Fruit fly (Drosophila melanogaster) whole organism, adult: ENCODE results near the gene CG46520.
"Not testable (repeated sequence)": the region's sequence is repeated elsewhere in the genome, so short reads cannot be mapped to it uniquely, and the experiment has no call there.

Source experiments
- CG11617 ChIP-seq: fragments of 200-800 bp; sonication (Bioruptor generic); optimal IDR thresholded peaks from 2 replicates; lab custom pipeline; 2017; ENCODE audit warnings: mild to moderate bottlenecking, missing biosample characterization, missing genetic modification reagents, missing genetic modification characterization
- CG12768 ChIP-seq: fragments of 200-800 bp; sonication (Bioruptor generic); optimal IDR thresholded peaks from 2 replicates; lab custom pipeline; 2017; ENCODE audit warnings: missing biosample characterization, missing genetic modification characterization, mild to moderate bottlenecking, moderate library complexity, missing genetic modification reagents
- CG33017 ChIP-seq: fragments of 200-800 bp; sonication (Bioruptor generic); optimal IDR thresholded peaks from 2 replicates; lab custom pipeline; 2018; ENCODE audit warnings: missing biosample characterization, mild to moderate bottlenecking, missing genetic modification characterization, moderate library complexity
- CG5204 ChIP-seq: fragments of 200-800 bp; sonication (Bioruptor generic); optimal IDR thresholded peaks from 2 replicates; lab custom pipeline; 2016; ENCODE audit warnings: missing biosample characterization, missing genetic modification characterization
- CG7045 ChIP-seq: fragments of 200-800 bp; sonication (Bioruptor generic); optimal IDR thresholded peaks from 2 replicates; lab custom pipeline; 2017; ENCODE audit warnings: missing biosample characterization, mild to moderate bottlenecking, missing genetic modification characterization
- CG7101 ChIP-seq: fragments of 200-800 bp; sonication (Bioruptor generic); optimal IDR thresholded peaks from 2 replicates; lab custom pipeline; 2018; ENCODE audit warnings: missing biosample characterization, mild to moderate bottlenecking, missing genetic modification characterization, moderate library complexity
- Clk ChIP-seq: fragments of 200-800 bp; sonication (Bioruptor generic); optimal IDR thresholded peaks from 2 replicates; lab custom pipeline; 2017; ENCODE audit warnings: missing biosample characterization, missing genetic modification characterization
- Crg-1 ChIP-seq: fragments of 200-800 bp; sonication (Bioruptor generic); optimal IDR thresholded peaks from 2 replicates; lab custom pipeline; 2016; ENCODE audit warnings: missing biosample characterization, missing genetic modification characterization
- Hr96 ChIP-seq: fragments of 200-800 bp; sonication (Bioruptor generic); optimal IDR thresholded peaks from 2 replicates; lab custom pipeline; 2016; ENCODE audit warnings: missing biosample characterization, missing genetic modification characterization
- Mnt ChIP-seq: fragments of 200-800 bp; sonication (Bioruptor generic); optimal IDR thresholded peaks from 2 replicates; lab custom pipeline; 2016; ENCODE audit warnings: missing biosample characterization, mild to moderate bottlenecking, missing genetic modification characterization
- bab1 ChIP-seq: fragments of 200-800 bp; sonication (Bioruptor generic); optimal IDR thresholded peaks from 3 replicates; lab custom pipeline; 2019; ENCODE audit warnings: missing biosample characterization, mild to moderate bottlenecking, missing genetic modification characterization, moderate library complexity
- cic ChIP-seq: fragments of 200-800 bp; sonication (Bioruptor generic); optimal IDR thresholded peaks from 2 replicates; lab custom pipeline; 2017; ENCODE audit warnings: missing biosample characterization, mild to moderate bottlenecking, missing genetic modification characterization, moderate library complexity
- cnc ChIP-seq, 2 experiments: fragments of >200 bp; optimal IDR thresholded peaks; 2 replicates each; lab custom pipeline; 2017
- kay ChIP-seq: fragments of 200-800 bp; sonication (Bioruptor generic); peaks from one replicate; lab custom pipeline; 2016; ENCODE audit warnings: missing biosample characterization, missing genetic modification characterization, borderline replicate concordance
- ovo ChIP-seq: fragments of 200-800 bp; sonication (Bioruptor generic); optimal IDR thresholded peaks from 2 replicates; lab custom pipeline; 2016; ENCODE audit warnings: missing biosample characterization, missing genetic modification characterization
- pad ChIP-seq: fragments of 200-800 bp; sonication (Bioruptor generic); optimal IDR thresholded peaks from 3 replicates; lab custom pipeline; 2017; ENCODE audit warnings: missing biosample characterization, missing genetic modification characterization, mild to moderate bottlenecking, moderate library complexity, missing genetic modification reagents
- tj ChIP-seq: fragments of 200-800 bp; sonication (Bioruptor generic); optimal IDR thresholded peaks from 3 replicates; lab custom pipeline; 2017; ENCODE audit warnings: missing biosample characterization, mild to moderate bottlenecking, missing genetic modification characterization, moderate library complexity
- toe ChIP-seq: fragments of 200-800 bp; sonication (Bioruptor generic); optimal IDR thresholded peaks from 2 replicates; lab custom pipeline; 2016; ENCODE audit warnings: missing biosample characterization, missing genetic modification characterization

CG46520 gene

dm6 chrX:22236265-22236664 lies at the start of gene CG46520:
CG46520 (plus strand) TSS chrX:22236565.
- TF ChIP-seq CG5204; cic (GFP tag; lab: Kevin White, UChicago); CG33017 (tag; lab: Kevin White, UChicago): not testable (repeated sequence)

dm6 chrX:22187070-22187469 lies 49.3 kb upstream of the CG46520 start, which contains the start of gene CG46512:
CG46512 (plus strand) TSS chrX:22187370.
- not testable (repeated sequence) for TF ChIP-seq Crg-1 (GFP tag; lab: Kevin White, UChicago); CG5204; cnc (optimal IDR thresholded peaks at IDR 0.05; lab: Kevin White, UChicago)

dm6 chrX:22191973-22192372 lies 44.4 kb upstream of the CG46520 start, which contains the start of gene CG46513:
CG46513 (plus strand) TSS chrX:22192273.
- not testable (repeated sequence) for TF ChIP-seq CG11617; CG7045 (GFP tag; lab: Kevin White, UChicago); Mnt (GFP tag; lab: Kevin White, UChicago)

DNA sequence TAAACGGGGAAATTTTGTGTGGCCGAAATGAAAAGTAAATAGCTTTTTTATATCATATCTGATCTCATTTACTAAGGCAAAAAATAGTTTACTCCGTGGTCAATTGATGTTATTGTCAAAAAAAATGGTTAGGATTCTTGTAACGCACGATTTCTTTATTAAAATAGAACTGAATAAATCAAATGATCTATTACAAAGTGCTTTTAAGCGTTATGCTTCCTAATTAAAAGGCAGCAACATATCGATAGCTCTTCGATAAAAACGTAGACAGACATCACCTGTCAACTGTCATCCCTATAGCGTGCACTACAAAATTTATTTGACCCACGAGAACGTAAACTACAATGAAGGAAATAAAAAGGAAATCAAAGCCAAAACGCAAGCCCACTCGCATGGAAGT lies 39.5 kb upstream of the CG46520 start, which contains the start of gene CG46514:
TSS of gene CG46514 (plus strand) at position 301 of the 400 bp plus-strand sequence.
- TF ChIP-seq toe (GFP tag; lab: Kevin White, UChicago); ovo (GFP tag; lab: Kevin White, UChicago); kay: not testable (repeated sequence)

dm6 chrX:22201883-22202282 lies 34.5 kb upstream of the CG46520 start, which contains the start of gene CG46515:
CG46515 (plus strand) TSS chrX:22202183.
- TF ChIP-seq pad; Mnt (GFP tag; lab: Kevin White, UChicago); Clk (GFP tag; lab: Kevin White, UChicago): not testable (repeated sequence)

DNA sequence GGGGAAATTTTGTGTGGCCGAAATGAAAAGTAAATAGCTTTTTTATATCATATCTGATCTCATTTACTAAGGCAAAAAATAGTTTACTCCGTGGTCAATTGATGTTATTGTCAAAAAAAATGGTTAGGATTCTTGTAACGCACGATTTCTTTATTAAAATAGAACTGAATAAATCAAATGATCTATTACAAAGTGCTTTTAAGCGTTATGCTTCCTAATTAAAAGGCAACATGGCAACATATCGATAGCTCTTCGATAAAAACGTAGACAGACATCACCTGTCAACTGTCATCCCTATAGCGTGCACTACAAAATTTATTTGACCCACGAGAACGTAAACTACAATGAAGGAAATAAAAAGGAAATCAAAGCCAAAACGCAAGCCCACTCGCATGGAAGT lies 24.3 kb upstream of the CG46520 start, which contains the start of gene CG46516:
TSS of gene CG46516 (plus strand) at position 301 of the 400 bp plus-strand sequence.
- TF ChIP-seq CG33017 (tag; lab: Kevin White, UChicago); CG7101 (tag; lab: Kevin White, UChicago); cic (GFP tag; lab: Kevin White, UChicago): not testable (repeated sequence)

dm6 chrX:22217079-22217478 lies 19.3 kb upstream of the CG46520 start, which contains the start of gene CG46517:
CG46517 (plus strand) TSS chrX:22217379.
- TF ChIP-seq cic (GFP tag; lab: Kevin White, UChicago); CG33017 (tag; lab: Kevin White, UChicago); tj (GFP tag; lab: Kevin White, UChicago): not testable (repeated sequence)

- not testable (repeated sequence) for TF ChIP-seq Hr96, tj, toe (GFP tag; lab: Kevin White, UChicago)
These were observed 10.1 kb upstream of the CG46520 start, which contains the start of gene CG46518 for dm6 chrX:22226273-22226672. CG46518 (plus strand) TSS chrX:22226573.

DNA sequence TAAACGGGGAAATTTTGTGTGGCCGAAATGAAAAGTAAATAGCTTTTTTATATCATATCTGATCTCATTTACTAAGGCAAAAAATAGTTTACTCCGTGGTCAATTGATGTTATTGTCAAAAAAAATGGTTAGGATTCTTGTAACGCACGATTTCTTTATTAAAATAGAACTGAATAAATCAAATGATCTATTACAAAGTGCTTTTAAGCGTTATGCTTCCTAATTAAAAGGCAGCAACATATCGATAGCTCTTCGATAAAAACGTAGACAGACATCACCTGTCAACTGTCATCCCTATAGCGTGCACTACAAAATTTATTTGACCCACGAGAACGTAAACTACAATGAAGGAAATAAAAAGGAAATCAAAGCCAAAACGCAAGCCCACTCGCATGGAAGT lies 5.1 kb upstream of the CG46520 start, which contains the start of gene CG46519:
TSS of gene CG46519 (plus strand) at position 301 of the 400 bp plus-strand sequence.
- TF ChIP-seq tj (GFP tag; lab: Kevin White, UChicago); Clk (GFP tag; lab: Kevin White, UChicago); pad: not testable (repeated sequence)

- not testable (repeated sequence) for TF ChIP-seq bab1; CG12768 (GFP tag; lab: Kevin White, UChicago); Mnt (GFP tag; lab: Kevin White, UChicago)
These were observed 4.9 kb downstream of the CG46520 start, which contains the start of gene CG46521 for dm6 chrX:22241272-22241671. CG46521 (plus strand) TSS chrX:22241572.
